Worm (Caenorhabditis elegans) whole organism, L4/young adult: ENCODE results near the gene C39B5.6.

Source experiments
- W03F9.2 ChIP-seq: fragments of 150-350 bp; optimal IDR thresholded peaks from 2 replicates; lab custom pipeline; 2014; ENCODE audit warnings: missing biosample characterization, missing genetic modification characterization
- dao-5 ChIP-seq: sonication (generic microtip); optimal IDR thresholded peaks from 2 replicates; lab custom pipeline; 2016; ENCODE audit warnings: missing genotype, missing genetic modification characterization, moderate library complexity, missing compliant biosample characterization
- him-1 ChIP-seq: sonication (generic microtip); optimal IDR thresholded peaks from 2 replicates; lab custom pipeline; 2016; ENCODE audit warnings: missing genotype, missing genetic modification reagents, missing genetic modification characterization, missing compliant biosample characterization

C39B5.6 gene

DNA sequence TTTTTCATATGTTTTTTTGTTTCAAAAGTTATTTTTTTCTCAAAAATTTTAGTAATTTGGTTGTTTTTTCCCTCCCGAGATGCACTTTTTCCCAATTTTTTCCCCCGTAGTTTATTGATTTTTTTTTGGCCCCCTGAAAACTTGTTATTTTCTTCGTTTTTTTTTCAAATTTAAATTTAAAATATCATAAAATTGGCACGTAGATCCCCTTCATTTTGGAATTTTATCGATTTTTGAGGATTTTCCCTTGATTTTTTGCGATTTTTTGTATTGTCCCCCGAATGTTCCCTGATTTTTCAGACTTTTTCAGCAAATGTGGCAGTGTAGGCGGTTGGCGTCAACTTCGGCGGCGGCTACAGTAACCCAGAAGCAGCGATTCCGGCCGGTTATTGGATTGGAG is at the start of gene C39B5.6:
Gene C39B5.6 (plus strand): TSS at position 301 of the 400 bp plus-strand sequence.
- TF ChIP-seq dao-5 (tag; lab: Kevin White, UChicago) (no peak), W03F9.2 (tag; lab: Kevin White, UChicago) (no peak), him-1 (tag; lab: Kevin White, UChicago) (no peak)

DNA sequence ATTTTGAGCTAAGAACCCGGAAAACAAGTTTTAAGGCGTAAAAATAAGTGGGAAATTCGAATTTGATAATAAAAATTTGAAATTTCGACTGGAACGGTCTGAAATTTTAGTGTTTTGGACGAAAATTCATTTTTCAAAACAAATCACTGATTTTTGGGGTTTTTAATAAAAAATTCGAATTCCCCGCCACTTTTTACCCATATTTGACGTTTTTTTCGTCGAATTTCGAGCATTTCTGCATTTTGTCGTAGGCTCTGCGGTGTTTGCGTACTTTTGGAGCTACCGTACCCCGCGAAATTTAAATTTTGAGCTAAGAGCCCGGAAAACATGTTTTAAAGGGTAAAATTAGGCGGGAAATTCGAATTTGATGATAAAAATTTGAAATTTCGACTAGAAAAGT is 47.3 kb upstream of the C39B5.6 start:
- TF ChIP-seq him-1 (tag; lab: Kevin White, UChicago) (no peak), W03F9.2 (tag; lab: Kevin White, UChicago) (no peak), dao-5 (tag; lab: Kevin White, UChicago) (no peak)

DNA sequence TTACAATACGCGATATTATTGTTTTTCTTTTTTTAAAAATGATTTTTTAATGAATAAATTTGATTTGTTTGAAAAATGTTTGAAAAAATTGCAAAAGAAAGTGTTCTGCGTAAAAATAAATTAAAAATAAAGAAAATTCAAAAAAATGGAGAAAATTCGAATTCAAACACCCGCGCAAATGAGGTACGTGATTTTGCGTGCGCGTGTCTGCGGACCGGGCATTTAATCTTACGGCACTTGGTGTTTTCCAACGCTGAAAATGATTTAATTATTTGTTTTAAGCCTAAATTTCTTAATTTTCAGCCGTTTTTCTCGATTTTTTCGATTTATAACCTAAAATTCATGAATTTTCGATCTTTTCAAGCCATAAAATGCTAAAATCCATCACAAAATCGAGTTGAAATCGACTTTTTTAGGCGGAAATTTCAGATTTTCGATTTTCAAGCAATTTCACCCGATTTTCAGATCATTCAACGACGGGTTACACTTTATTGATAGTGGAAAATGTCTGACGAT is 46.3 kb upstream of the C39B5.6 start, which contains the start of gene gcn-1:
Gene gcn-1 (plus strand): TSS at position 466 of the 516 bp plus-strand sequence.
- TF ChIP-seq dao-5 (tag; lab: Kevin White, UChicago) (no peak), W03F9.2 (tag; lab: Kevin White, UChicago) (peak; percentile 25)

DNA sequence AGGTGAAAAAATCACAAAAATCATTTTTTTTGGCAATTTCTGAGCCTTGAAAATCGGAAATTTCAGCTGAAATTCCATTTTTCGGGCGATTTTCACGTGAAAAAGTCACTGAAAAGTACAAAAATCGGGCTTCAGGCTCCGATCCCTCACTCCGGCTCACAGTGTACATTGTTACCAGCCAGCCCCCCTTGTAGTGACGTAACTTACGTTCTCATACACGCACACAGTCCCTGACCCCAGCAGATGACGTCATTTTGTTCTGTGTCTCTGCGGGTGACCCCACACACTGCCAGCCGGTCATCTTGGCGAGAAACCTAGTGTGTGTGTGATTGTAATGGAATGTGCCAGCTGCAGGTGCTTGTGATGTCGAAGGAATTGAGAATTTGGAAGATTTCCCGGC is 38.7 kb upstream of the C39B5.6 start:
- no peak for TF ChIP-seq dao-5 (tag; lab: Kevin White, UChicago)
- no peak for TF ChIP-seq W03F9.2 (tag; lab: Kevin White, UChicago)
- TF ChIP-seq him-1 (tag; lab: Kevin White, UChicago): no peak

DNA sequence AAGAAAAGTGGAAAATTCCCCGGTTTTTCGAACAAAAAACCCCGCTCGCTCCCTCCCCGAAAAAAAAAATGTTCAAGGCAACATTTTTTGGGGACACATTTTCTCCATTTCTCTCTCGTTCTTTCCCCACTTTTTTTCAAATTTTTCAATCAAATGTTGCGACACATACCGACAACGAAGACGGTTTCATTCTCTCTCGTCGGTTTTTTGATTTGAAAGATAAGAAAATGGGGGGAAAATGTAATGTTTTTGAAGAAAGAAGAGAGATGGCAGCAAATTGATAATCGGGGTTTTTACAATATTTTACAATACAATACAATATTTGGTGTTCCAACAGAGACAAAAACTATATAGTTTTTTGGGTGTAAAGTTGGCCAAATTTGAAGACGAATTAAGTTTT is 28.4 kb upstream of the C39B5.6 start:
- no peak for TF ChIP-seq him-1 (tag; lab: Kevin White, UChicago)
- TF ChIP-seq W03F9.2 (tag; lab: Kevin White, UChicago): peak; percentile 70
- no peak for TF ChIP-seq dao-5 (tag; lab: Kevin White, UChicago)

DNA sequence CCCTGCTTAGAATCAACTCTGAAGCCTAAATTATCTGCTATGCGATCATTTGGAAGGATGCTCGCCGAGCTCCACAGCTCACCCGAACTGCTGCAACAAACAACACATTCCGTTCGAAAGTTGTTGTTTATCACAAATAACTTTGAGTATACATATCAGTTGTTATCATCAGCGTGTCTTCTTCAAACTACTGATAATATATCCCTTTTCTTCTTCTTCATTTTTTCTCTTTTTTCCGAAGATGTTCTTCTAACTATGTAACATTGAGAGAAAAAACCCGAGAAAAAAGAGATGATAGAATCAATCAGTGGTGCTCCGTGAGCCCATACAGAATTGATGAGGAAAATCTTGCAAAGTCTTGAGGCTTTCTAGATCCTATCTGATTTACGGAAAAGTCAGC is 27.2 kb upstream of the C39B5.6 start:
- TF ChIP-seq dao-5 (tag; lab: Kevin White, UChicago) (no peak), him-1 (tag; lab: Kevin White, UChicago) (no peak), W03F9.2 (tag; lab: Kevin White, UChicago) (no peak)

DNA sequence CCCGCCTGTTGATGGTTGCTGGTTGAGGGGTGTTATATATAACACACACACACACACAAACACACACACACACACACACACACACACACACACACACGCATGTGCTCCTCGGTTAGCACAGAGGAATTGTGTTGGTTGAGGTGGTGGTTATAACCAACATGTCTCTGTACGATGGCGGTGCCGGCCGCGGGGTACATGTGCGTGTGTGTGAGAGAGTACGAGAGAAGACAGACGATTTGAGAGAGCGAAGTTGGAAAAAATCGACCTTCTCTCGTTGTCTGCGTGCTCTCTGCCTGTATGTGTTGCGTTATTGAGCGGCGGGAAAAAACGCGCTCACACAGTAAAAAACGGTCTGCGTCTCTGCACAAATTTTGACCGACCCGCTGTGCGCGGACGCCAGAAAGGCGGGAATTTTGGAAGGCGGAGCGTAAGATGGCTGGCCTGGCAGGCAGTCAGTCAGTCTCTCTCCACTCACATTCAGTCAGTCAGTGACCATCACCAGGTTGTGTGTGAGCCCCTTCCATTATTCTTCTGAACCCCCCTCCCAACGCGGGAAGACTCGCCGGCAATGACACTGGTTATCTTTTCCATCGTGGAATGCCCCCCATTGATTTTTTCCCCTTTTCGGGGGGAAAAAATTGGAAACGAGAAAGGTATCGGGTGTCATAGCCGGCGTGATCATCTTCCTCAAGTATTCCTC is 25.8 kb upstream of the C39B5.6 start:
- TF ChIP-seq him-1 (tag; lab: Kevin White, UChicago) (no peak), W03F9.2 (tag; lab: Kevin White, UChicago) (peak; percentile 67), dao-5 (tag; lab: Kevin White, UChicago) (peak; percentile 43)

DNA sequence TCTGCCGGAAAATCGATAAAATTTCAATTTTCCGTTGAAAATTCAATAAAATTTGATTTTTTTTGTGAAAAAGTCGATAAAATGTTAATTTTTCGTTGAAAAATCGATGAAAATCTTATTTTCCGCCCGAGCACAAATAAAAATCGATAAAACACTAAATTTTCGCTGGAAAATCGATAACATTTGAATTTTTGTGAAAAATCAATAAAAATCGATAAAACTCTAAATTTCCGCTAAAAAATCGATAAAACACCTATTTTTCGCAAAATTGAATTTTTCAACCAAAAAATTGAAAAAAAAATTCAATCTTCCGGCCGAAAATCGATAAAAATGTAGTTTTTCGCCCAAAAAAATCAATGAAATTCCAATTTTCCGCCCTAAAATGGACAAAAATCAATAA is 7.3 kb downstream of the C39B5.6 start:
- TF ChIP-seq W03F9.2 (tag; lab: Kevin White, UChicago) (no peak), dao-5 (tag; lab: Kevin White, UChicago) (no peak), him-1 (tag; lab: Kevin White, UChicago) (no peak)

DNA sequence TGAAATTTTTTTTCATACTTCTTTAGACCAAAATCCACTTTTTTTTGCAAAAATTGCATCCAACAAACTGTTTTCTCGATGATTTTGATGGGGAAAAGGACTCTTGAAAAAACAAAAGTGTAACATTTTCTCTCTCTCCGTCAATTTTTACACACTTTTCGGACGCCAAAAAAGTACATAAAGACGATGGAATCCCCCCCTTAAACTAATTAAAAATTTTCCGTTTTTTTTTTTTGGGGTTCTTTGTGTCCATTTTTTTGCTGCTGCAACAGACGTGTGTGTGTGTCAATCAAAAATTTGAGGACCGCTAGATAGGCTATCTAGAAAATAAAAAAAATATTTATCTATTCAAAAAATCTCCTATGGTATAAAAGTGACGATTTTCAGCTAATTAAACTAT is 10.1 kb downstream of the C39B5.6 start, which contains the start of gene C39B5.5:
Gene C39B5.5 (plus strand): TSS at position 301 of the 400 bp plus-strand sequence.
- TF ChIP-seq him-1 (tag; lab: Kevin White, UChicago): no peak

DNA sequence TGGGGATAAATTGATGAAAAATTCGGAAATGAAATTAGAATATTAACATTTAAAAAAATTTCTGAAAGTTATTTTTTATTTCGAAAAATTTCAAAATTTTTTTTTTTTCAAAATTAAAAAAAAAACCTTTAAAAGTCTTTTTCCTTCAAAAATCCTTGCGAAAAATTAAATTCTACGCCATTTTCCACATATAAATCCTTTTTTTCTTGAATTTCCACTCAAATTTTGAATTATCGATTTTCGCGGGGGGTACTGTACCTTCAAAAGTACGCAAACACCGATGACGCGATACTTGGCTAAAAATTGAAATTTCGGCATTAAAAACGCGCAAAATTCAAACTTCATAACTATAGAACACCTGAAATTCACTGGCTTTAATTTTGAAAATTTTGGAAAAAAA is 12.8 kb downstream of the C39B5.6 start:
- TF ChIP-seq him-1 (tag; lab: Kevin White, UChicago) (no peak), W03F9.2 (tag; lab: Kevin White, UChicago) (no peak), dao-5 (tag; lab: Kevin White, UChicago) (no peak)

DNA sequence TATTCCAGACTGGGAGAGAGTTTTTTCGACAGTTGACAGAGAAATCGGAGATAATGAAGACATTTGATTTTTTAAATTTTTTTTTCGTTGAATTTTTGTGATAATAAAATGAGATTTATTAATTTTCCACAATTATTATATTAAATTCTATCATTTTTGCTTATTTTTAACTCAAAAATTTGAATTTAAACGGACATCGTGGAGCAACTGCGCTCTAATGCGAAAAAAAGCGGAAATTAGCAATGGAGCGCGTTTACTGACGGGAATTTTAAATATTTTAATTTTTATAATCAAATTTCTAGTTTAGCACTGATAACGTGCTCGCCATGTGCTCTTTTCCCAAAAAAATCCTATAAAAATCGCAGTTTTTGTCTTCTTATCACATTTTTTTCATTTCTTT is 13.3 kb downstream of the C39B5.6 start, which contains the start of gene C39B5.14:
Gene C39B5.14 (plus strand): TSS at position 301 of the 400 bp plus-strand sequence.
- TF ChIP-seq dao-5 (tag; lab: Kevin White, UChicago) (no peak), W03F9.2 (tag; lab: Kevin White, UChicago) (no peak), him-1 (tag; lab: Kevin White, UChicago) (no peak)

DNA sequence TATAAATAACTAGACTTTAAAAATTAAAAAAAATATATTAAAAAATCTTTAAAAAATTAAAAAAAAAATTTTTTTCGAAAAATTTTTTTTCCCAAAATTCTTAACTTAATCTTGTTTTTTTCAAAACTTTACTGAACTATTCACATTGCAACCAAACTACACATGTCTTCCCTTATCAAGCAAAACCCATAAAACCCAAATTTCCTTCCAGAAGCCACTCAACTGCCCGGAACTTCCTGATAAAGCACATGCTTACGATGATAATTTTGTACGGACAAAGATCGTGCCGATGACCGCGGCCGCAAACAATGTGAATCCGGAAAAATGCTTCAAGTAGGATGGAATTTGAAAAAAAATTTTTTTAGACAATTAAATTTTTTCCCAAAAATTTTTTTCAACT is 14.5 kb downstream of the C39B5.6 start:
- no peak for TF ChIP-seq W03F9.2 (tag; lab: Kevin White, UChicago)

DNA sequence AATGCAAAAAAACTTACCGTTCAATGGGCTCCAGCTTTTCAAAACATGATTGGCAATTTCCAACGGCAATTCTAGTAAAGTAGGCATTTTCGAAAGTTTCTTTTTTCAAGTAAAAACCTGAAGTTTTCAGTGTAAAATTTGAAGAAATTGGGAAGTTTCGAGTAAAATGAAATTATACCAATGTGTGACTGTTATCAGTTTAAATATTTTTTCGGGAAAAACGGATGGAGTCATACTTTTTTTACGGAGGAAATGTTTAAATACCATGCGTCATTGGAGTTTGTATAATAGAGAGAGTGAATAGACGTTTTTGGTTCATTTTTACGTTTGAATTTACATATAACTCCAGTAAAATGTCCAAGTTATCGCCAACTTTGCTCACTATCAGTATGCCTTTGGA is 21.6 kb downstream of the C39B5.6 start, which contains the start of gene fbxa-12:
Gene fbxa-12 (plus strand): TSS at position 301 of the 400 bp plus-strand sequence.
- no peak for TF ChIP-seq W03F9.2 (tag; lab: Kevin White, UChicago)

DNA sequence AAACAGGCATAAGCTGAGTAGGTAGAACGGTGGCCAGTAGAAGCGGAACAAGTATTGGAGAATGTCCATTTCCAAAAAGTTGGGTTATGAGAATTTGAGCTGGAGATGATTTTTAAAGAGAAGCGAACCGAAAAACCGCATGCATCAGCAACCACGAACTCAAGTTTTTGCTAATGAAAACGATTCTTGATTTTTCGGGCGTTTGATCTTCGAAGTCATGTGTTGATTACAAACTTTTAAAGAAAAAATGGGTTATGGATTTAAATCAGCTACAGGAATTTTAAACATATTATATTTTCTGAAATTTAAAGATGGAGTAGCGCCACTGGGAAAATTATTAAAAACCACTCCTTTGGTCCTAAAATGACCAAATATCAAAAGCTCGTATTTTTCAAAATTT is 26.1 kb downstream of the C39B5.6 start, which contains the start of gene srd-65:
Gene srd-65 (minus strand): TSS at position 101 of the 400 bp plus-strand sequence.
- TF ChIP-seq W03F9.2 (tag; lab: Kevin White, UChicago) (no peak), dao-5 (tag; lab: Kevin White, UChicago) (no peak), him-1 (tag; lab: Kevin White, UChicago) (no peak)
